Fruit fly (Drosophila melanogaster): ENCODE data around the gene ome.

Gene ome

DNA sequence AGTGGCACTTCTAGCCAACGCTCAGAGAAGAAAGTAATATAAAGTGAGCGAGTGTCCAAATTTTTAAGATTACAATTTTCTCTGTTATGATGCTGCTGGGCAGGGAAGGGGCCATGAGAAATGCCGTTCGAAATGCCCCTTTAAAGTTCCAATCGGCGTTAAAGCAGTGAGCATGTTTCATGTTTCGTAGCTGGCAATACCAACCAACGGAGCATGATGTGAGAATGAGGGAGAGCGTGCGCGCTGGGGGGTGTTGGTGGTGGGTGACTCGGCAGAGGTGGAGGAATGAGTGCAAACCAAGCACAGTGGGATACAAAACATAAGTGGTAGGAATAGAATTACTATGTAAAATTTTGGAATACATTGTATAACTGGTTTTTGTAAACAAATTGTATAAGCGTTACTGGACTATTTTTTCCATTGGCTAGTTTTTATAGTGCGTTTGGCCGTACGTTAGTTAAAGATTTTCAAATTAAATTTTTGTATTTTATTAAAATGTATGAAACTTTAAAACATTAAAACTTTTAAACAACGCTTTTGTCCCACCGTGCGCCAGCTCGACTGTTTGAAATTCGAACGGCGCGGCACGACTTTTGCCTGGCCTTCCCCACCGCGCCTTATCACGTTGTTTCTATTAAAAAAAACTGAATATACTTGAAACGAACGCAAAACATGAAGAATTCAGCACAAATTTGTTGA is 86.6 kb downstream of the ome start (continued):
- TF ChIP-seq CG10321 (GFP tag; IDR thresholded peaks at IDR 0.05) (peak; percentile 89), CG14050 (GFP tag; IDR thresholded peaks at IDR 0.05) (peak; percentile 99), dm (GFP tag; optimal IDR thresholded peaks at IDR 0.05) (peak; percentile 97), slou (GFP tag; optimal IDR thresholded peaks at IDR 0.05) (peak; percentile 100), CG1792 (GFP tag; optimal IDR thresholded peaks at IDR 0.05) (peak; percentile 98), fd64A (GFP tag; optimal IDR thresholded peaks at IDR 0.05) (peak; percentile 98), CG6272 (GFP tag; IDR thresholded peaks at IDR 0.05) (peak; percentile 99), CG6813 (GFP tag; optimal IDR thresholded peaks at IDR 0.05) (peak; percentile 100), bigmax (GFP tag; optimal IDR thresholded peaks at IDR 0.05) (peak; percentile 24), vvl (GFP tag; IDR thresholded peaks at IDR 0.05) (peak; percentile 100), Hr39 (optimal IDR thresholded peaks at IDR 0.05) (no peak), CG12155 (GFP tag; optimal IDR thresholded peaks at IDR 0.05) (peak; percentile 99), gt (GFP tag; IDR thresholded peaks at IDR 0.05) (peak; percentile 97), nerfin-1 (tag; optimal IDR thresholded peaks at IDR 0.05) (peak; percentile 99), h (optimal IDR thresholded peaks at IDR 0.05) (no peak), CG9817 (tag; optimal IDR thresholded peaks at IDR 0.05) (peak; percentile 100), CG6175 (GFP tag; IDR thresholded peaks at IDR 0.05) (peak; percentile 99), Doc3 (GFP tag; IDR thresholded peaks at IDR 0.05; ENCODE audit: partially characterized antibody) (no peak), CG3726 (GFP tag; IDR thresholded peaks at IDR 0.05) (peak; percentile 99), hkb (optimal IDR thresholded peaks at IDR 0.05) (peak; percentile 4), hkb (GFP tag; IDR thresholded peaks at IDR 0.05) (peak; percentile 100), Bdp1 (GFP tag; optimal IDR thresholded peaks at IDR 0.05) (peak; percentile 95), CG4328 (GFP tag; optimal IDR thresholded peaks at IDR 0.05) (peak; percentile 100), CG13894 (tag; optimal IDR thresholded peaks at IDR 0.05) (peak; percentile 99), NC2β (GFP tag; optimal IDR thresholded peaks at IDR 0.05) (peak; percentile 99), Bgb (GFP tag; IDR thresholded peaks at IDR 0.05; ENCODE audit: partially characterized antibody) (peak; percentile 59; the same call in 1 of the 2 replicates), pita (GFP tag; optimal IDR thresholded peaks at IDR 0.05) (no peak), sc (optimal IDR thresholded peaks at IDR 0.05) (no peak), sc (GFP tag; optimal IDR thresholded peaks at IDR 0.05) (peak; percentile 100), CG7786 (GFP tag; optimal IDR thresholded peaks at IDR 0.05) (peak; percentile 99), sisA (GFP tag; IDR thresholded peaks at IDR 0.05) (peak; percentile 99), dpn (GFP tag; optimal IDR thresholded peaks at IDR 0.05) (peak; percentile 99 to 100), tx (GFP tag; optimal IDR thresholded peaks at IDR 0.05) (peak; percentile 99), salm (tag; optimal IDR thresholded peaks at IDR 0.05) (peak; percentile 100), CG1024 (GFP tag; IDR thresholded peaks at IDR 0.05) (peak; percentile 92), sim (GFP tag; IDR thresholded peaks at IDR 0.05) (peak; percentile 98), vfl (GFP tag; optimal IDR thresholded peaks at IDR 0.05) (peak; percentile 99), CG15073 (GFP tag; optimal IDR thresholded peaks at IDR 0.05) (peak; percentile 91), mirr (GFP tag; optimal IDR thresholded peaks at IDR 0.05) (peak; percentile 99), Atf3 (GFP tag; optimal IDR thresholded peaks at IDR 0.05) (peak; percentile 99), CG13296 (GFP tag; optimal IDR thresholded peaks at IDR 0.05) (peak; percentile 100), CG7839 (tag; optimal IDR thresholded peaks at IDR 0.05) (peak; percentile 100), Awh (GFP tag; IDR thresholded peaks at IDR 0.05) (peak; percentile 99), pho (GFP tag; optimal IDR thresholded peaks at IDR 0.05) (peak; percentile 100), ATbp (GFP tag; optimal IDR thresholded peaks at IDR 0.05) (peak; percentile 100), ind (GFP tag; optimal IDR thresholded peaks at IDR 0.05) (peak; percentile 99), HmgD (GFP tag; optimal IDR thresholded peaks at IDR 0.05) (peak; percentile 97), Gsc (GFP tag; IDR thresholded peaks at IDR 0.05) (peak; percentile 98), peb (GFP tag; IDR thresholded peaks at IDR 0.05) (peak; percentile 99), CG10565 (GFP tag; optimal IDR thresholded peaks at IDR 0.05) (peak; percentile 97), insv (GFP tag; optimal IDR thresholded peaks at IDR 0.05) (peak; percentile 69 to 91), gcm (GFP tag; optimal IDR thresholded peaks at IDR 0.05) (peak; percentile 100)

Measured in whole organism, embryonic.